Fruit fly (Drosophila melanogaster): Measurements from ENCODE around the gene S6kII.

The S6kII gene

dm6 chrX:22487667-22488593 lies 41.8 kb upstream of the S6kII start (continued):
- TF ChIP-seq dmrt99B (tag; optimal IDR thresholded peaks at IDR 0.05) (peak; percentile 64), Dip3 (GFP tag; optimal IDR thresholded peaks at IDR 0.05) (no peak), CG9797 (GFP tag; optimal IDR thresholded peaks at IDR 0.05) (no peak), CG13424 (tag; optimal IDR thresholded peaks at IDR 0.05) (no peak), CG3407 (GFP tag; optimal IDR thresholded peaks at IDR 0.05) (no peak), GATAe (GFP tag; conservative IDR thresholded peaks at IDR 0.05) (no peak), CG13894 (tag; optimal IDR thresholded peaks at IDR 0.05) (no peak), Optix (GFP tag; IDR thresholded peaks at IDR 0.05) (no peak), CG16813 (GFP tag; IDR thresholded peaks at IDR 0.05; ENCODE audit: partially characterized antibody) (no peak), BtbVII (GFP tag; optimal IDR thresholded peaks at IDR 0.05) (peak; percentile 26), lmd (GFP tag; IDR thresholded peaks at IDR 0.05) (peak; percentile 35; the same call in 1 of the 2 replicates), CG16815 (GFP tag; optimal IDR thresholded peaks at IDR 0.05) (no peak), CG15269 (tag; optimal IDR thresholded peaks at IDR 0.05) (peak; percentile 52), stwl (tag; optimal IDR thresholded peaks at IDR 0.05) (no peak), NK7.1 (GFP tag; optimal IDR thresholded peaks at IDR 0.05) (no peak), CG17829 (tag; optimal IDR thresholded peaks at IDR 0.05) (no peak), CG5180 (GFP tag; optimal IDR thresholded peaks at IDR 0.05) (no peak), gsb (GFP tag; IDR thresholded peaks at IDR 0.05) (no peak), Taf1 (GFP tag; IDR thresholded peaks at IDR 0.05) (0 out of 2 replicates have a peak, but pooled peaks have one; percentile 8), CG3847 (GFP tag; IDR thresholded peaks at IDR 0.05) (peak; percentile 56), CG13624 (GFP tag; optimal IDR thresholded peaks at IDR 0.05) (no peak), repo (GFP tag; optimal IDR thresholded peaks at IDR 0.05) (no peak), ERR (GFP tag; optimal IDR thresholded peaks at IDR 0.05) (peak; percentile 11), Six4 (GFP tag; optimal IDR thresholded peaks at IDR 0.05) (no peak), Side (GFP tag; optimal IDR thresholded peaks at IDR 0.05) (no peak), CG9727 (GFP tag; optimal IDR thresholded peaks at IDR 0.05) (no peak), CG31388 (GFP tag; optimal IDR thresholded peaks at IDR 0.05) (no peak), wdn (GFP tag; IDR thresholded peaks at IDR 0.05) (no peak), yki (optimal IDR thresholded peaks at IDR 0.05) (no peak), lilli (GFP tag; optimal IDR thresholded peaks at IDR 0.05) (peak; percentile 1), CG14441 (GFP tag; IDR thresholded peaks at IDR 0.05) (peak; percentile 46), Bgb (GFP tag; IDR thresholded peaks at IDR 0.05; ENCODE audit: partially characterized antibody) (no peak), TFAM (GFP tag; optimal IDR thresholded peaks at IDR 0.05) (no peak), sens (GFP tag) (no peak), Dll (GFP tag; IDR thresholded peaks at IDR 0.05; ENCODE audit: partially characterized antibody) (no peak), Fer2 (tag; optimal IDR thresholded peaks at IDR 0.05) (no peak), CG8281 (tag; optimal IDR thresholded peaks at IDR 0.05) (no peak), ro (GFP tag; IDR thresholded peaks at IDR 0.05) (no peak), CG4404 (GFP tag; IDR thresholded peaks at IDR 0.05) (no peak), lab (GFP tag; optimal IDR thresholded peaks at IDR 0.05) (peak; percentile 57), CG18476 (GFP tag; optimal IDR thresholded peaks at IDR 0.05) (no peak), NFAT (GFP tag; IDR thresholded peaks at IDR 0.05) (0 out of 2 replicates have a peak, but pooled peaks have one; percentile 28), sob (GFP tag; IDR thresholded peaks at IDR 0.05) (peak; percentile 49), gem (tag; optimal IDR thresholded peaks at IDR 0.05) (peak; percentile 70), bsh (GFP tag; optimal IDR thresholded peaks at IDR 0.05) (peak in 1 of 2 experiments; percentile 54), CG17612 (GFP tag; IDR thresholded peaks at IDR 0.05) (no peak), Oli (tag; optimal IDR thresholded peaks at IDR 0.05) (peak; percentile 51), scrt (GFP tag; optimal IDR thresholded peaks at IDR 0.05) (peak; percentile 44), rib (GFP tag; IDR thresholded peaks at IDR 0.05) (peak; percentile 70; the same call in 1 of the 2 replicates)
